Fruit fly (Drosophila melanogaster): ENCODE measurements around the gene CG17568.
A peak's percentile ranks its signal among the peaks of the same experiment; 100 is the strongest.

The CG17568 gene

DNA sequence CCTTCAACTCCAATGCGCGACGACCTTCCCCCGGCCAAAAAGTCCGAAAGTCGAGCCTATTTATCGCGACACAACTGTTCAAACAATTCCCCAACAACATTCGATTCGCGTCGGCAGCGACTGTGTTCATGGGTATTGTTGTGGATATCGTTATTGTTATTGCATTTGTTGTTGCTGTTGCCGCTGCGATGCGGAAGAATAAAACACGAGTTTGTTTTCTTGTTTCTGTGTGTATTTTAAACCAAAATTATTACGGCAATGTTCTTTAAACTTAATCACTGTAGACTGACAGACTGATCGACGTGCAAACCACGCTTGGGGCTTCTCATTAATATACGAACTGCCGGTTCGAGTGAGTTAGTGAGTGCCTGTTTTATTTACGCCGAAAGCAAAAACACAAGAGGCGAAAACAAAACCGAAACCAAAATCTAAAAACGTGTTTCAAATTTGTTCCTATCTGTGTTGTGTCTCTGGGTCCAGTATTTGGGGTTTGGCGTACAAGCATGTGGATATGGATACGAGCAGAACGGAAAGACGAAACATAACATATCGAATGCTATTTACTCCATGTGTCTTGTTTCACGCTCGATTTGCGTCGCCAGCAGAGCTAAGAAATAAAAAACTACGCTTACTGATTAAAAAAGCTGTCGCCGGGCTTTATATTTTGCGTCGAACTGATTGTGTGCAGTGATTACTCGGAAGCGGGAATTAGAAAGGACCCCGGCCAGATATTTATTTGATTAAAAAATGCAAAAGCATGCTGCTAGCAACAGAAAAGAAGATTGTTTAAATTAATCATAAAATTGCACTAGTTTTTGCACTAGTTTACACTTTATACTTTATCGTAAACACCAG, 21.7 kb downstream of the CG17568 start:
- TF ChIP-seq NC2α (GFP tag; optimal IDR thresholded peaks at IDR 0.05) (peak; percentile 4), stc (GFP tag; IDR thresholded peaks at IDR 0.05) (0 out of 2 replicates have a peak, but pooled peaks have one; percentile 2), grau (tag; optimal IDR thresholded peaks at IDR 0.05) (peak; percentile 26), abd-A (tag; optimal IDR thresholded peaks at IDR 0.05) (peak; percentile 54), CG1603 (tag; optimal IDR thresholded peaks at IDR 0.05) (no peak), CG2199 (GFP tag; IDR thresholded peaks at IDR 0.05) (peak; percentile 72), eve (GFP tag; optimal IDR thresholded peaks at IDR 0.05) (peak in 1 of 2 experiments; percentile 9), CG6854 (GFP tag; optimal IDR thresholded peaks at IDR 0.05) (peak; percentile 8), CG3847 (GFP tag; IDR thresholded peaks at IDR 0.05) (0 out of 2 replicates have a peak, but pooled peaks have one; percentile 28), Med (GFP tag) (peak; percentile 50), rib (GFP tag; IDR thresholded peaks at IDR 0.05) (0 out of 2 replicates have a peak, but pooled peaks have one; percentile 29), CG3407 (GFP tag; optimal IDR thresholded peaks at IDR 0.05) (no peak), pfk (GFP tag; optimal IDR thresholded peaks at IDR 0.05) (peak; percentile 84), CG11093 (GFP tag; IDR thresholded peaks at IDR 0.05) (0 out of 3 replicates have a peak, but pooled peaks have one; percentile 1), CG4360 (GFP tag; IDR thresholded peaks at IDR 0.05) (peak; percentile 60), bab2 (GFP tag; optimal IDR thresholded peaks at IDR 0.05) (no peak), kay (GFP tag; optimal IDR thresholded peaks at IDR 0.05) (no peak), mirr (GFP tag; optimal IDR thresholded peaks at IDR 0.05) (peak; percentile 51), dmrt11E (tag; optimal IDR thresholded peaks at IDR 0.05) (no peak), sd (tag; optimal IDR thresholded peaks at IDR 0.05) (peak; percentile 37), CG14014 (GFP tag; IDR thresholded peaks at IDR 0.05) (peak; percentile 18; the same call in 1 of the 2 replicates), CG9932 (GFP tag; IDR thresholded peaks at IDR 0.05) (0 out of 2 replicates have a peak, but pooled peaks have one; percentile 37), sob (GFP tag; IDR thresholded peaks at IDR 0.05) (0 out of 2 replicates have a peak, but pooled peaks have one; percentile 2), ro (GFP tag; IDR thresholded peaks at IDR 0.05) (0 out of 2 replicates have a peak, but pooled peaks have one; percentile 5), Eip74EF (GFP tag; optimal IDR thresholded peaks at IDR 0.05) (peak in 1 of 2 experiments; percentile 71), crc (GFP tag; optimal IDR thresholded peaks at IDR 0.05) (no peak), HLHmδ (GFP tag; optimal IDR thresholded peaks at IDR 0.05) (peak; percentile 43), CG15073 (GFP tag; optimal IDR thresholded peaks at IDR 0.05) (peak; percentile 94), dysf (GFP tag; IDR thresholded peaks at IDR 0.05) (0 out of 3 replicates have a peak, but pooled peaks have one; percentile 1), sc (optimal IDR thresholded peaks at IDR 0.05) (no peak), sc (GFP tag; optimal IDR thresholded peaks at IDR 0.05) (peak; percentile 1), CG13894 (tag; optimal IDR thresholded peaks at IDR 0.05) (peak; percentile 2), CG9437 (GFP tag; optimal IDR thresholded peaks at IDR 0.05) (peak; percentile 6), Sox100B (GFP tag; optimal IDR thresholded peaks at IDR 0.05) (no peak), Ptx1 (GFP tag; IDR thresholded peaks at IDR 0.05) (no peak), Fer2 (tag; optimal IDR thresholded peaks at IDR 0.05) (no peak), chinmo (GFP tag; IDR thresholded peaks at IDR 0.05; ENCODE audit: partially characterized antibody) (peak; percentile 82; the same call in 3 of the 4 replicates), CG2875 (GFP tag; optimal IDR thresholded peaks at IDR 0.05) (no peak), CG12769 (tag; optimal IDR thresholded peaks at IDR 0.05) (peak; percentile 17), sens (GFP tag) (peak; percentile 65)
